Worm (Caenorhabditis elegans) whole organism, late embryonic: Measurements from ENCODE around the gene taf-13.

Source experiments
- Y22D7AL.16 ChIP-seq: sonication (generic microtip); optimal IDR thresholded peaks from 2 replicates; lab custom pipeline; 2016; ENCODE audit warnings: missing genetic modification characterization, missing compliant biosample characterization
- ama-1 ChIP-seq: fragments of 150-350 bp; optimal IDR thresholded peaks from 2 replicates; lab custom pipeline; 2014
- ceh-18 ChIP-seq: sonication (generic microtip); optimal IDR thresholded peaks from 2 replicates; lab custom pipeline; 2016; ENCODE audit warnings: missing genetic modification characterization, missing compliant biosample characterization
- ceh-19 ChIP-seq: fragments of 200-800 bp; sonication (Bioruptor generic); optimal IDR thresholded peaks from 2 replicates; lab custom pipeline; 2018; ENCODE audit warnings: mild to moderate bottlenecking, missing genetic modification characterization, missing compliant biosample characterization
- ceh-2 ChIP-seq: sonication (generic microtip); optimal IDR thresholded peaks from 2 replicates; lab custom pipeline; 2016; ENCODE audit warnings: missing genotype, missing genetic modification characterization, missing compliant biosample characterization
- ceh-31 ChIP-seq: sonication (generic microtip); optimal IDR thresholded peaks from 2 replicates; lab custom pipeline; 2016; ENCODE audit warnings: missing genetic modification characterization, missing compliant biosample characterization
- ceh-34 ChIP-seq: sonication (generic microtip); optimal IDR thresholded peaks from 2 replicates; lab custom pipeline; 2016; ENCODE audit warnings: mild to moderate bottlenecking, missing genetic modification characterization, missing compliant biosample characterization
- ceh-45 ChIP-seq: fragments of 200-800 bp; sonication (Bioruptor generic); IDR thresholded peaks from 2 replicates; pipeline ENCODE4 v1.3.6; 2022; ENCODE audit warnings: missing genetic modification reagents, missing genetic modification characterization, missing compliant biosample characterization
- dve-1 ChIP-seq: sonication (generic microtip); optimal IDR thresholded peaks from 2 replicates; lab custom pipeline; 2017; ENCODE audit warnings: antibody characterized with exemption, mild to moderate bottlenecking, missing genetic modification characterization, missing compliant biosample characterization
- elt-2 ChIP-seq: sonication (generic microtip); optimal IDR thresholded peaks from 2 replicates; lab custom pipeline; 2016; ENCODE audit warnings: missing genetic modification reagents, missing genetic modification characterization, missing compliant biosample characterization
- elt-4 ChIP-seq: sonication (generic microtip); optimal IDR thresholded peaks from 2 replicates; lab custom pipeline; 2016; ENCODE audit warnings: missing genetic modification characterization, missing compliant biosample characterization
- ets-4 ChIP-seq: sonication (generic microtip); optimal IDR thresholded peaks from 2 replicates; lab custom pipeline; 2016; ENCODE audit warnings: missing genetic modification characterization, missing compliant biosample characterization
- eyg-1 ChIP-seq: sonication (generic microtip); optimal IDR thresholded peaks from 2 replicates; lab custom pipeline; 2016; ENCODE audit warnings: missing genotype, missing genetic modification characterization, missing compliant biosample characterization
- fax-1 ChIP-seq: sonication (generic microtip); optimal IDR thresholded peaks from 2 replicates; lab custom pipeline; 2016; ENCODE audit warnings: missing genotype, missing genetic modification characterization, missing compliant biosample characterization
- fkh-10 ChIP-seq: fragments of 150-350 bp; optimal IDR thresholded peaks from 2 replicates; lab custom pipeline; 2014; ENCODE audit warnings: missing biosample characterization, missing genetic modification reagents, missing genetic modification characterization
- fkh-6 ChIP-seq: sonication (generic microtip); optimal IDR thresholded peaks from 2 replicates; lab custom pipeline; 2016; ENCODE audit warnings: missing genetic modification characterization, missing compliant biosample characterization
- hlh-13 ChIP-seq: fragments of 200-800 bp; sonication (Bioruptor generic); optimal IDR thresholded peaks from 2 replicates; lab custom pipeline; 2018; ENCODE audit warnings: mild to moderate bottlenecking, missing genetic modification characterization, missing compliant biosample characterization
- hlh-15 ChIP-seq: sonication (generic microtip); optimal IDR thresholded peaks from 2 replicates; lab custom pipeline; 2016; ENCODE audit warnings: missing genetic modification characterization, missing compliant biosample characterization
- hlh-30 ChIP-seq: sonication (generic microtip); optimal IDR thresholded peaks from 2 replicates; lab custom pipeline; 2017; ENCODE audit warnings: antibody characterized with exemption, missing genetic modification characterization, missing compliant biosample characterization; ENCODE audit not compliant: insufficient read depth
- hlh-8 ChIP-seq: sonication (generic microtip); optimal IDR thresholded peaks from 2 replicates; lab custom pipeline; 2016; ENCODE audit warnings: missing genotype, missing genetic modification characterization, missing compliant biosample characterization
- madf-2 ChIP-seq: sonication (generic microtip); optimal IDR thresholded peaks from 2 replicates; lab custom pipeline; 2017; ENCODE audit warnings: missing genetic modification characterization, missing compliant biosample characterization
- mec-3 ChIP-seq: sonication (generic microtip); optimal IDR thresholded peaks from 2 replicates; lab custom pipeline; 2016; ENCODE audit warnings: borderline replicate concordance, missing genetic modification characterization, missing compliant biosample characterization
- nfya-1 ChIP-seq: sonication (generic microtip); optimal IDR thresholded peaks from 2 replicates; lab custom pipeline; 2017; ENCODE audit warnings: missing genetic modification characterization, mild to moderate bottlenecking, missing compliant biosample characterization, antibody characterized with exemption, moderate library complexity
- nhr-11 ChIP-seq: fragments of 150-350 bp; optimal IDR thresholded peaks from 2 replicates; lab custom pipeline; 2014; ENCODE audit warnings: missing biosample characterization, missing genetic modification characterization
- nhr-232 ChIP-seq: sonication (generic microtip); optimal IDR thresholded peaks from 2 replicates; lab custom pipeline; 2016; ENCODE audit warnings: missing genetic modification characterization, missing compliant biosample characterization
- npax-4 ChIP-seq: sonication (generic microtip); optimal IDR thresholded peaks from 2 replicates; lab custom pipeline; 2016; ENCODE audit warnings: missing genetic modification characterization, missing compliant biosample characterization
- odd-2 ChIP-seq: sonication (generic microtip); optimal IDR thresholded peaks from 2 replicates; lab custom pipeline; 2017; ENCODE audit warnings: antibody characterized with exemption, mild to moderate bottlenecking, missing genetic modification characterization, missing compliant biosample characterization
- pax-1 ChIP-seq: fragments of 150-350 bp; optimal IDR thresholded peaks from 2 replicates; lab custom pipeline; 2014; ENCODE audit warnings: missing biosample characterization, missing genetic modification characterization
- pha-2 ChIP-seq: sonication (generic microtip); optimal IDR thresholded peaks from 2 replicates; lab custom pipeline; 2017; ENCODE audit warnings: mild to moderate bottlenecking, missing genetic modification characterization, missing compliant biosample characterization
- pha-4 ChIP-seq: fragments of 150-350 bp; optimal IDR thresholded peaks from 2 replicates; lab custom pipeline; 2018; ENCODE audit warnings: missing biosample characterization, missing genetic modification reagents, missing genetic modification characterization
- pqm-1 ChIP-seq: sonication (generic microtip); optimal IDR thresholded peaks from 2 replicates; lab custom pipeline; 2016; ENCODE audit warnings: missing genetic modification characterization, missing compliant biosample characterization
- ref-2 ChIP-seq: sonication (generic microtip); optimal IDR thresholded peaks from 2 replicates; lab custom pipeline; 2016; ENCODE audit warnings: missing genetic modification characterization, missing compliant biosample characterization
- sox-4 ChIP-seq: sonication (generic microtip); optimal IDR thresholded peaks from 2 replicates; lab custom pipeline; 2017; ENCODE audit warnings: mild to moderate bottlenecking, missing genetic modification characterization, inconsistent platforms, missing compliant biosample characterization
- syd-9 ChIP-seq: sonication (generic microtip); optimal IDR thresholded peaks from 2 replicates; lab custom pipeline; 2016; ENCODE audit warnings: mild to moderate bottlenecking, missing genetic modification characterization, moderate library complexity, missing compliant biosample characterization
- tbx-2 ChIP-seq: sonication (generic microtip); optimal IDR thresholded peaks from 2 replicates; lab custom pipeline; 2016; ENCODE audit warnings: missing genetic modification characterization, missing compliant biosample characterization
- tbx-7 ChIP-seq: sonication (generic microtip); optimal IDR thresholded peaks from 2 replicates; lab custom pipeline; 2016; ENCODE audit warnings: missing genotype, missing genetic modification characterization, missing compliant biosample characterization
- unc-55 ChIP-seq: sonication (generic microtip); optimal IDR thresholded peaks from 2 replicates; lab custom pipeline; 2017; ENCODE audit warnings: missing biosample characterization, missing genetic modification reagents, missing genetic modification characterization
- ztf-16 ChIP-seq: sonication (generic microtip); optimal IDR thresholded peaks from 2 replicates; lab custom pipeline; 2017; ENCODE audit warnings: missing genetic modification characterization, missing compliant biosample characterization

Gene taf-13

ce11 chrII:10558962-10559415 lies 46.4 kb downstream of the taf-13 start (continued):
- no peak for TF ChIP-seq dve-1
- TF ChIP-seq nhr-232 (tag; lab: Kevin White, UChicago) = no peak
- TF ChIP-seq pax-1 (tag; lab: Kevin White, UChicago) = no peak
- no peak for TF ChIP-seq npax-4
- no peak for TF ChIP-seq madf-2 (tag; lab: Kevin White, UChicago)
- no peak for TF ChIP-seq pha-4 (tag; lab: Kevin White, UChicago)
- no peak for TF ChIP-seq elt-4 (tag; lab: Kevin White, UChicago)
- TF ChIP-seq eyg-1 (tag; lab: Kevin White, UChicago) = no peak
- TF ChIP-seq ama-1 (lab: Kevin White, UChicago) = no peak
- no peak for TF ChIP-seq hlh-13 (GFP tag; lab: Kevin White, UChicago)
- no peak for TF ChIP-seq ceh-34 (tag; lab: Kevin White, UChicago)
- TF ChIP-seq ets-4 (tag; lab: Kevin White, UChicago) = no peak
- peak; percentile 85 for TF ChIP-seq hlh-30 (tag; lab: Kevin White, UChicago)
- TF ChIP-seq sox-4 (tag; lab: Kevin White, UChicago) = no peak
- no peak for TF ChIP-seq nhr-11
- no peak for TF ChIP-seq pha-2
- TF ChIP-seq hlh-15 = no peak
- TF ChIP-seq ceh-18 (tag; lab: Kevin White, UChicago) = peak; percentile 17
- TF ChIP-seq pqm-1 (tag; lab: Kevin White, UChicago) = no peak
- no peak for TF ChIP-seq syd-9 (tag; lab: Kevin White, UChicago)
- TF ChIP-seq fkh-6 (tag; lab: Kevin White, UChicago) = no peak

- no peak for TF ChIP-seq ceh-45
- peak; percentile 50 for TF ChIP-seq hlh-30 (tag; lab: Kevin White, UChicago)
- TF ChIP-seq, all 69 proteins: peak for 1
Measured at ce11 chrII:10558345-10558744, 47.1 kb downstream of the taf-13 start.

DNA sequence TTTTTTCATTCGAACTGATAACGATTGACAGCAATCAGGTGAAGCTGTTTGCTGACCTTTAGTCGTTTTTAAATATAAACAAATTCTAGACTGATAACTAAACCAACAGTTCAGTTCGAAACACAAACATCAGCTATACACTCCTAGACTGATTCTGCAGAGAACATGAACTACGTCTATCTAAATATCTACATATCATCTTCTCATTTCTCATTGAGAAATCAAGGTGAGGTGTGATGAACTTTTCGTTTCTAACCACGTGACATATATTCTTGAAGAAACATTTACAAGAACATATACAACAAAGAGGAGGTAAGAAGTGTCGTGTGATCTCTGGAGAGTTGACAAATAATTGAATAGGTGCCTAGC lies 48.2 kb downstream of the taf-13 start:
- TF ChIP-seq hlh-30 (tag; lab: Kevin White, UChicago) (peak; percentile 43), pha-2 (no peak)

- peak; percentile 25 for TF ChIP-seq elt-2 (tag; lab: Kevin White, UChicago)
- TF ChIP-seq ceh-19 = no peak
- TF ChIP-seq, all 69 proteins: peak for 1
Measured at ce11 chrII:10556550-10557205, 48.7 kb downstream of the taf-13 start.

ce11 chrII:10555484-10556075 lies 49.8 kb downstream of the taf-13 start:
- TF ChIP-seq unc-55 (GFP tag; lab: Kevin White, UChicago) = peak; percentile 92
- no peak for TF ChIP-seq odd-2 (tag; lab: Kevin White, UChicago)
- no peak for TF ChIP-seq ceh-31 (tag; lab: Kevin White, UChicago)
- TF ChIP-seq ceh-18 (tag; lab: Kevin White, UChicago) = peak; percentile 55
- TF ChIP-seq nfya-1 (tag; lab: Kevin White, UChicago) = peak; percentile 4
- no peak for TF ChIP-seq tbx-7
- no peak for TF ChIP-seq fax-1 (tag; lab: Kevin White, UChicago)
- peak; percentile 43 for TF ChIP-seq tbx-2
- TF ChIP-seq sox-4 (tag; lab: Kevin White, UChicago) = no peak
- TF ChIP-seq mec-3 (tag; lab: Kevin White, UChicago) = no peak
- no peak for TF ChIP-seq fkh-10 (GFP tag; lab: Kevin White, UChicago)
- no peak for TF ChIP-seq Y22D7AL.16 (tag; lab: Kevin White, UChicago)
- peak; percentile 12 for TF ChIP-seq ref-2 (tag; lab: Kevin White, UChicago)
- no peak for TF ChIP-seq ztf-16 (tag; lab: Kevin White, UChicago)
- no peak for TF ChIP-seq ets-4 (tag; lab: Kevin White, UChicago)
- TF ChIP-seq ceh-2 (tag; lab: Kevin White, UChicago) = no peak
- TF ChIP-seq pha-2 = no peak
- no peak for TF ChIP-seq hlh-8 (tag; lab: Kevin White, UChicago)
- TF ChIP-seq pax-1 (tag; lab: Kevin White, UChicago) = no peak
